Fruit fly (Drosophila melanogaster) whole organism, embryonic: ENCODE measurements around the gene Sil1.

Experiments used
- Atf-2 ChIP-seq: fragments of 200-800 bp; sonication (Bioruptor generic); optimal IDR thresholded peaks from 2 replicates; lab custom pipeline; 2016; ENCODE audit warnings: missing biosample characterization, missing genetic modification characterization
- Atf3 ChIP-seq: fragments of 200-800 bp; sonication (Bioruptor generic); optimal IDR thresholded peaks from 3 replicates; lab custom pipeline; 2016; ENCODE audit warnings: missing biosample characterization, missing genetic modification characterization
- CG11696 ChIP-seq: fragments of 200-800 bp; sonication (Bioruptor generic); IDR thresholded peaks from 2 replicates; pipeline ENCODE4 v1.3.6; 2022; ENCODE audit warnings: missing biosample characterization, missing genetic modification characterization
- CG12236 ChIP-seq: fragments of 200-800 bp; sonication (Bioruptor generic); optimal IDR thresholded peaks from 2 replicates; lab custom pipeline; 2016; ENCODE audit warnings: missing biosample characterization, missing genetic modification characterization
- CG12391 ChIP-seq: fragments of 200-800 bp; sonication (Bioruptor generic); optimal IDR thresholded peaks from 3 replicates; lab custom pipeline; 2018; ENCODE audit warnings: missing biosample characterization, mild to moderate bottlenecking, missing genetic modification characterization, moderate library complexity
- CG13296 ChIP-seq: fragments of 200-800 bp; sonication (Bioruptor generic); optimal IDR thresholded peaks from 3 replicates; lab custom pipeline; 2018; ENCODE audit warnings: missing biosample characterization, mild to moderate bottlenecking, missing genetic modification characterization
- CG13775 ChIP-seq: fragments of 200-800 bp; sonication (Bioruptor generic); optimal IDR thresholded peaks from 3 replicates; lab custom pipeline; 2017; ENCODE audit warnings: missing biosample characterization, mild to moderate bottlenecking, missing genetic modification characterization
- CG1647 ChIP-seq: fragments of 200-800 bp; sonication (Bioruptor generic); optimal IDR thresholded peaks from 3 replicates; lab custom pipeline; 2016; ENCODE audit warnings: missing biosample characterization, missing genetic modification characterization
- CG18011 ChIP-seq: fragments of 200-800 bp; sonication (Bioruptor generic); optimal IDR thresholded peaks from 2 replicates; lab custom pipeline; 2017; ENCODE audit warnings: missing biosample characterization, missing genetic modification characterization, mild to moderate bottlenecking, moderate library complexity, missing genotype
- CG1832 ChIP-seq: fragments of 200-800 bp; sonication (Bioruptor generic); optimal IDR thresholded peaks from 2 replicates; lab custom pipeline; 2017; ENCODE audit warnings: missing biosample characterization, mild to moderate bottlenecking, missing genetic modification characterization, inconsistent platforms
- CG2199 ChIP-seq: fragments of 200-800 bp; sonication (Bioruptor generic); IDR thresholded peaks from 3 replicates; pipeline ENCODE4 v1.3.6; 2022; ENCODE audit warnings: missing biosample characterization, missing genetic modification characterization
- CG30431 ChIP-seq: fragments of 200-800 bp; sonication (Bioruptor generic); optimal IDR thresholded peaks from 2 replicates; lab custom pipeline; 2017; ENCODE audit warnings: missing biosample characterization, missing genetic modification characterization
- CG43689 ChIP-seq: fragments of 200-800 bp; sonication (Bioruptor generic); IDR thresholded peaks from 2 replicates; pipeline ENCODE4 v1.3.6; 2022; ENCODE audit warnings: missing biosample characterization, missing genetic modification characterization
- CG4424 ChIP-seq: fragments of 200-800 bp; sonication (Bioruptor generic); optimal IDR thresholded peaks from 3 replicates; lab custom pipeline; 2016; ENCODE audit warnings: missing biosample characterization, missing genetic modification characterization
- CG4617 ChIP-seq: fragments of 200-800 bp; sonication (Bioruptor generic); optimal IDR thresholded peaks from 3 replicates; lab custom pipeline; 2016; ENCODE audit warnings: missing biosample characterization, missing genetic modification characterization, borderline replicate concordance
- CG6683 ChIP-seq: fragments of 200-800 bp; sonication (Bioruptor generic); optimal IDR thresholded peaks from 2 replicates; lab custom pipeline; 2017; ENCODE audit warnings: missing biosample characterization, mild to moderate bottlenecking, missing genetic modification characterization, missing genetic modification reagents
- CG6854 ChIP-seq: fragments of 200-800 bp; sonication (Bioruptor generic); optimal IDR thresholded peaks from 3 replicates; lab custom pipeline; 2017; ENCODE audit warnings: missing biosample characterization, mild to moderate bottlenecking, missing genetic modification characterization
- CG8478 ChIP-seq: fragments of >200 bp; optimal IDR thresholded peaks from 2 replicates; lab custom pipeline; 2018
- CoRest ChIP-seq: fragments of 200-800 bp; sonication (Bioruptor generic); optimal IDR thresholded peaks from 3 replicates; lab custom pipeline; 2018; ENCODE audit warnings: missing biosample characterization, mild to moderate bottlenecking, missing genetic modification characterization, moderate library complexity
- Deaf1 ChIP-seq: fragments of 200-800 bp; optimal IDR thresholded peaks from 3 replicates; lab custom pipeline; 2019; ENCODE audit warnings: missing biosample characterization, mild to moderate bottlenecking, missing genetic modification characterization, moderate library complexity
- Fer2 ChIP-seq: fragments of 200-800 bp; sonication (Bioruptor generic); optimal IDR thresholded peaks from 2 replicates; lab custom pipeline; 2018; ENCODE audit warnings: missing biosample characterization, mild to moderate bottlenecking, missing genetic modification characterization, moderate library complexity
- HmgZ ChIP-seq: fragments of 200-800 bp; sonication (Bioruptor generic); optimal IDR thresholded peaks from 2 replicates; lab custom pipeline; 2018; ENCODE audit warnings: missing biosample characterization, mild to moderate bottlenecking, missing genetic modification characterization
- Lhr ChIP-seq: fragments of 200-800 bp; sonication (Bioruptor generic); optimal IDR thresholded peaks from 3 replicates; lab custom pipeline; 2017; ENCODE audit warnings: mild to moderate bottlenecking, missing biosample characterization, missing genetic modification reagents, missing genetic modification characterization
- Mad ChIP-seq: fragments of 200-800 bp; sonication (Bioruptor generic); optimal IDR thresholded peaks from 2 replicates; lab custom pipeline; 2016; ENCODE audit warnings: missing biosample characterization, missing genetic modification characterization
- Pdp1 ChIP-seq, 2 experiments: fragments of 200-800 bp; sonication (Bioruptor generic); optimal IDR thresholded peaks; 3 replicates each; lab custom pipeline; 2016; ENCODE audit warnings: missing biosample characterization in 2 of 2, missing genetic modification characterization in 2 of 2, mild to moderate bottlenecking in 1 of 2, moderate library complexity in 1 of 2
- Sox100B ChIP-seq: fragments of 200-800 bp; sonication (Bioruptor generic); optimal IDR thresholded peaks from 3 replicates; lab custom pipeline; 2018; ENCODE audit warnings: missing biosample characterization, mild to moderate bottlenecking, missing genetic modification characterization
- Stat92E ChIP-seq, 3 experiments: fragments of >200 bp in 2 of 3; fragments of 200-800 bp in 1 of 3; sonication (Bioruptor generic) in 1 of 3; optimal IDR thresholded peaks; 2 replicates each; lab custom pipeline; 2017 to 2019; ENCODE audit warnings: missing biosample characterization in 3 of 3, missing genetic modification characterization in 3 of 3, mild to moderate bottlenecking in 1 of 3, moderate library complexity in 1 of 3
- TFAM ChIP-seq: fragments of 200-800 bp; sonication (Bioruptor generic); optimal IDR thresholded peaks from 2 replicates; lab custom pipeline; 2017; ENCODE audit warnings: missing biosample characterization, missing genetic modification characterization, inconsistent platforms
- ato ChIP-seq: fragments of 200-800 bp; sonication (Bioruptor generic); IDR thresholded peaks from 2 replicates; pipeline ENCODE4 v1.3.6; 2022; ENCODE audit warnings: missing biosample characterization, missing genetic modification characterization; ENCODE audit not compliant: partially characterized antibody
- bowl ChIP-seq: fragments of 200-800 bp; sonication (Bioruptor generic); IDR thresholded peaks from 2 replicates; pipeline ENCODE4 v1.3.6; 2022; ENCODE audit warnings: missing biosample characterization, missing genetic modification characterization
- cad ChIP-seq: fragments of >200 bp; optimal IDR thresholded peaks from 2 replicates; lab custom pipeline; 2017; ENCODE audit warnings: missing biosample characterization, missing genetic modification characterization
- caup ChIP-seq: fragments of 200-800 bp; sonication (Bioruptor generic); optimal IDR thresholded peaks from 3 replicates; lab custom pipeline; 2017; ENCODE audit warnings: missing biosample characterization, mild to moderate bottlenecking, missing genetic modification characterization, moderate library complexity; ENCODE audit not compliant: severe bottlenecking
- cg ChIP-seq: fragments of 200-800 bp; sonication (Bioruptor generic); optimal IDR thresholded peaks from 3 replicates; lab custom pipeline; 2019; ENCODE audit warnings: missing biosample characterization, mild to moderate bottlenecking, missing genetic modification characterization, moderate library complexity
- chinmo ChIP-seq: fragments of 200-800 bp; sonication (Bioruptor generic); IDR thresholded peaks from 4 replicates; pipeline ENCODE4 v1.3.6; 2022; ENCODE audit warnings: missing biosample characterization, missing genetic modification characterization; ENCODE audit not compliant: partially characterized antibody
- emc ChIP-seq: fragments of 200-800 bp; sonication (Bioruptor generic); optimal IDR thresholded peaks from 2 replicates; lab custom pipeline; 2016; ENCODE audit warnings: missing biosample characterization, missing genetic modification characterization
- h ChIP-seq: fragments of >200 bp; optimal IDR thresholded peaks from 2 replicates; lab custom pipeline; 2017
- ham ChIP-seq: fragments of 200-800 bp; sonication (Bioruptor generic); IDR thresholded peaks from 2 replicates; pipeline ENCODE4 v1.3.6; 2022; ENCODE audit warnings: missing biosample characterization, missing genetic modification characterization
- insv ChIP-seq, 2 experiments: fragments of 200-800 bp; sonication (Bioruptor generic); optimal IDR thresholded peaks; 3 replicates each; lab custom pipeline; 2016 to 2018; ENCODE audit warnings: missing biosample characterization in 2 of 2, missing genetic modification characterization in 2 of 2
- luna ChIP-seq: fragments of 200-800 bp; sonication (Bioruptor generic); optimal IDR thresholded peaks from 2 replicates; lab custom pipeline; 2016; ENCODE audit warnings: missing biosample characterization, missing genetic modification characterization
- nmo ChIP-seq: fragments of 200-800 bp; sonication (Bioruptor generic); optimal IDR thresholded peaks from 2 replicates; lab custom pipeline; 2018; ENCODE audit warnings: missing biosample characterization, mild to moderate bottlenecking, missing genetic modification characterization, moderate library complexity
- phol ChIP-seq: fragments of 200-800 bp; sonication (Bioruptor generic); optimal IDR thresholded peaks from 3 replicates; lab custom pipeline; 2018; ENCODE audit warnings: missing biosample characterization, mild to moderate bottlenecking, missing genetic modification characterization, moderate library complexity
- pita ChIP-seq: fragments of 200-800 bp; sonication (Bioruptor generic); optimal IDR thresholded peaks from 2 replicates; lab custom pipeline; 2017; ENCODE audit warnings: missing biosample characterization, mild to moderate bottlenecking, missing genetic modification characterization
- pros ChIP-seq: fragments of 200-800 bp; sonication (Bioruptor generic); optimal IDR thresholded peaks from 3 replicates; lab custom pipeline; 2019; ENCODE audit warnings: missing biosample characterization, mild to moderate bottlenecking, missing genetic modification characterization, moderate library complexity
- ro ChIP-seq: fragments of 200-800 bp; sonication (Bioruptor generic); IDR thresholded peaks from 2 replicates; pipeline ENCODE4 v1.3.6; 2022; ENCODE audit warnings: missing biosample characterization, missing genetic modification characterization
- stc ChIP-seq: fragments of 200-800 bp; sonication (Bioruptor generic); IDR thresholded peaks from 2 replicates; pipeline ENCODE4 v1.3.6; 2022; ENCODE audit warnings: missing biosample characterization, missing genetic modification characterization
- stwl ChIP-seq: fragments of 200-800 bp; sonication (Bioruptor generic); optimal IDR thresholded peaks from 3 replicates; lab custom pipeline; 2018; ENCODE audit warnings: missing biosample characterization, mild to moderate bottlenecking, missing genetic modification characterization, moderate library complexity
- vnd ChIP-seq: fragments of 200-800 bp; sonication (Bioruptor generic); IDR thresholded peaks from 3 replicates; pipeline ENCODE4 v1.3.6; 2022; ENCODE audit warnings: missing biosample characterization, missing genetic modification characterization; ENCODE audit not compliant: partially characterized antibody
- wor ChIP-seq: fragments of 200-800 bp; sonication (Bioruptor generic); IDR thresholded peaks from 2 replicates; pipeline ENCODE4 v1.3.6; 2022; ENCODE audit warnings: missing biosample characterization, missing genetic modification characterization
- zen2 ChIP-seq: fragments of 200-800 bp; sonication (Bioruptor generic); IDR thresholded peaks from 3 replicates; pipeline ENCODE4 v1.3.6; 2022; ENCODE audit warnings: missing biosample characterization, missing genetic modification characterization; ENCODE audit not compliant: partially characterized antibody
- zfh2 ChIP-seq: fragments of 200-800 bp; sonication (Bioruptor generic); optimal IDR thresholded peaks from 2 replicates; lab custom pipeline; 2016; ENCODE audit warnings: missing biosample characterization, missing genetic modification characterization

The Sil1 gene

DNA sequence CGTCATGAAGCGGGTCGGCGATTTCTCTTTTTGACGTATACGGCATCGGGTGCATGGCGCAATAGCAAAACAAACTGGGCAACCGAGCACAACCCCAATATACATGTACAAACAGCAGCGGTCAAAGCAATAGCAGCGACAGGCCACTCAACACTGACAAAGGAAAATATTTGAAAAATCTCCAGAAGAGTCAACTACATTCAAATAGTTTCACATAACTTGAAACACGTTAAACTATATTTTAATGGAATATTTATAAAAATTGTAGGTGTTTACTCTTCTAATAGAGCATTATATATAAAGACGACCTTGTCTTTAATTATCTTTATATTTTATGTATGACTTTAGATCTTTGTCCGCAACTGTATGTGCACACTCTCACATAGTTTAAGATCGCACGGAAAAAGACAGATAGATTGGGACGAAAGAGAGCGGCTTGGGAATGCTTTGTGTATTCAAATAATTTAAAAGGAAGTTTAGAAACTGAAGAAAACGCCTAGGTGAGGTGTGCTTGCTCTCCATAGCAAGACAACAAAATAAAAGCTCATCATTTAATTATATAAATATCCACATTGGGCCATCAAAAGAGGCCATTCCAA is 27.8 kb downstream of the Sil1 start (continued):
- TF ChIP-seq chinmo (GFP tag; lab: Robert Waterston, UW) (no peak), Stat92E (GFP tag; optimal IDR thresholded peaks at IDR 0.05; lab: Kevin White, UChicago) (no peak), insv (GFP tag; optimal IDR thresholded peaks at IDR 0.05; lab: Kevin White, UChicago) (no peak), Fer2 (tag; lab: Kevin White, UChicago) (peak; percentile 19), CG8478 (no peak), stwl (tag; lab: Kevin White, UChicago) (no peak), CG6683 (peak; percentile 21), zen2 (GFP tag; lab: Robert Waterston, UW) (no peak), ato (GFP tag; lab: Robert Waterston, UW) (no peak), Atf3 (GFP tag; lab: Kevin White, UChicago) (no peak), vnd (GFP tag; lab: Robert Waterston, UW) (no peak), CG1832 (GFP tag; lab: Kevin White, UChicago) (no peak), stc (peak; percentile 83), Deaf1 (tag; lab: Kevin White, UChicago) (peak; percentile 49), TFAM (GFP tag; lab: Kevin White, UChicago) (no peak), CG4617 (GFP tag; lab: Kevin White, UChicago) (peak; percentile 12), CG18011 (GFP tag; lab: Kevin White, UChicago) (peak; percentile 7), CG13296 (peak; percentile 80), HmgZ (peak; percentile 62), pita (GFP tag; lab: Kevin White, UChicago) (no peak), CG12236 (peak; percentile 14), ham (GFP tag; lab: Robert Waterston, UW) (no peak), luna (GFP tag; lab: Kevin White, UChicago) (no peak), Sox100B (GFP tag; lab: Kevin White, UChicago) (peak; percentile 83), cg (no peak), nmo (GFP tag; lab: Kevin White, UChicago) (peak; percentile 83), CG1647 (GFP tag; lab: Kevin White, UChicago) (peak; percentile 40), cad (GFP tag; lab: Kevin White, UChicago) (no peak), CG13775 (GFP tag; lab: Kevin White, UChicago) (peak; percentile 55), CG2199 (GFP tag; lab: Robert Waterston, UW) (peak; percentile 74; the same call in 1 of the 3 replicates), Pdp1 (GFP tag; optimal IDR thresholded peaks at IDR 0.05; lab: Kevin White, UChicago) (peak; percentile 24 to 47), phol (tag; lab: Kevin White, UChicago) (peak; percentile 82), CG6854 (GFP tag; lab: Kevin White, UChicago) (peak; percentile 45), Mad (GFP tag; lab: Kevin White, UChicago) (peak; percentile 47), CG43689 (GFP tag; lab: Robert Waterston, UW) (no peak), CoRest (tag; lab: Kevin White, UChicago) (peak; percentile 80), CG4424 (GFP tag; lab: Kevin White, UChicago) (peak; percentile 67), ro (GFP tag; lab: Robert Waterston, UW) (no peak), CG30431 (GFP tag; lab: Kevin White, UChicago) (peak; percentile 29), Lhr (GFP tag; lab: Kevin White, UChicago) (no peak), wor (GFP tag; lab: Robert Waterston, UW) (peak; percentile 27; the same call in 1 of the 2 replicates), h (no peak), zfh2 (GFP tag; lab: Kevin White, UChicago) (peak; percentile 33), pros (GFP tag; lab: Kevin White, UChicago) (peak; percentile 31), CG11696 (GFP tag; lab: Robert Waterston, UW) (peak; percentile 93), caup (GFP tag; lab: Kevin White, UChicago) (peak; percentile 64), CG12391 (tag; lab: Kevin White, UChicago) (peak; percentile 84), bowl (GFP tag; lab: Robert Waterston, UW) (no peak), Atf-2 (GFP tag; lab: Kevin White, UChicago) (no peak), emc (GFP tag; lab: Kevin White, UChicago) (no peak)
